1 fruit fly cellular context compared by ENCODE assay signal in the genomic region with DNA sequence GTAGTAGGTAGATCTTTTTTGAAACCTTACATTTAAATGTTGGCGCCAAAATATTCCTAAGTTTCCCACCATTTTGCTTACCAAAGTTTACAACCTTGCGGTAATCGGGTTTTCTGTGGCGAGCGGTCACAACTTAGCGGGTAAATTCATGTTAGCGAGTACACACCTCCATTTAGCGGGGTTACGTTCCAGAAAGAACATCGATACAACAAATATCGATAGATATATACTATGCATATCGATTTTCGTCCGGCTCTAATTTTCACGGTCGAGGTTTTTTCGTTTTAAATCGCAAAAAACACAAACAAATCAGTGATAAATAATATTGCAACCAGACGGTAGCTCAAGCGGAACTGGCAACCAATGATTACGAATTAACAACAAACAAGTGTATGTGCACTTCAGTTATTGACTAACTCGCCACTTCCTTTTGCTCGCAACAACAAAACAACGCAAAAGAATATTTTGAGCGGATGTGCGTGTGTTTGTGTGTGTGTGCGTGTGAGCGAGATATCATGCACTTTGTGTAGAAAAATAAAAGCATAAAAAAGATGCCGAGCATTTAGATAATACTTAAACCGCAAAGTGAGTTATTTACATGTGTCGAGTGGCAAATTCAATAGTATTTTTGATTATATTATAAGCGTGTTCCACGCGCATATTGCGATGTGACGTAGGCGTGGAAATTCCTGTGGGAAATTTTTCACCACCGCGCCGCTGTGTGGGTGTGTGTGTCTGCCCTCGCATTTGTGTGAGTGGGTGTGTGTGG.
TF ChIP-seq lines count a peak whose summit lies in the region.

Gene Lnk, plus strand, starts transcription at position 236 of the 769 bp plus-strand sequence.

TF ChIP-seq in whole organism, embryonic, 481 proteins besides CTCF, POLR2A, EP300 and RAD21 (continued from another document and continues in another):
- TF ChIP-seq wdn (GFP tag; IDR thresholded peaks at IDR 0.05; lab: Robert Waterston, UW), result no peak
- no peak for TF ChIP-seq Rx (GFP tag; IDR thresholded peaks at IDR 0.05; lab: Robert Waterston, UW)
- TF ChIP-seq Kr (GFP tag; optimal IDR thresholded peaks at IDR 0.05; lab: Kevin White, UChicago), result no peak
- TF ChIP-seq onecut (GFP tag; IDR thresholded peaks at IDR 0.05; lab: Robert Waterston, UW), result no peak
- TF ChIP-seq Atf6 (GFP tag; IDR thresholded peaks at IDR 0.05; lab: Robert Waterston, UW), result peak; percentile 27; the same call in 1 of the 2 replicates
- no peak for TF ChIP-seq zfh2 (GFP tag; optimal IDR thresholded peaks at IDR 0.05; lab: Kevin White, UChicago)
- no peak for TF ChIP-seq CG10654 (GFP tag; optimal IDR thresholded peaks at IDR 0.05; lab: Kevin White, UChicago)
- TF ChIP-seq CG13775 (GFP tag; optimal IDR thresholded peaks at IDR 0.05; lab: Kevin White, UChicago), result no peak
- TF ChIP-seq CG9727 (GFP tag; optimal IDR thresholded peaks at IDR 0.05; lab: Kevin White, UChicago), result peak; percentile 4
- peak; percentile 0 for TF ChIP-seq HLH54F (GFP tag; optimal IDR thresholded peaks at IDR 0.05; lab: Kevin White, UChicago)
- no peak for TF ChIP-seq grn (GFP tag; optimal IDR thresholded peaks at IDR 0.05; lab: Kevin White, UChicago)
- TF ChIP-seq tx (GFP tag; optimal IDR thresholded peaks at IDR 0.05; lab: Kevin White, UChicago), result no peak
- no peak for TF ChIP-seq CG11560 (tag; IDR thresholded peaks at IDR 0.05; lab: Robert Waterston, UW)
- peak; percentile 20 for TF ChIP-seq CG13296 (GFP tag; optimal IDR thresholded peaks at IDR 0.05; lab: Kevin White, UChicago)
- TF ChIP-seq zen (tag; optimal IDR thresholded peaks at IDR 0.05; lab: Kevin White, UChicago), result peak; percentile 30
- TF ChIP-seq E2f1 (GFP tag; IDR thresholded peaks at IDR 0.05; lab: Robert Waterston, UW), result no peak
- TF ChIP-seq tgo (GFP tag; IDR thresholded peaks at IDR 0.05; lab: Robert Waterston, UW), result no peak
- no peak for TF ChIP-seq croc (GFP tag; conservative IDR thresholded peaks at IDR 0.05; lab: Robert Waterston, UW)
- TF ChIP-seq CG2120 (GFP tag; optimal IDR thresholded peaks at IDR 0.05; lab: Kevin White, UChicago), result peak; percentile 53
- no peak for TF ChIP-seq tll (GFP tag; optimal IDR thresholded peaks at IDR 0.05; lab: Kevin White, UChicago)
- TF ChIP-seq CG15514 (GFP tag; optimal IDR thresholded peaks at IDR 0.05; lab: Kevin White, UChicago), result peak; percentile 76
- TF ChIP-seq ham (GFP tag; IDR thresholded peaks at IDR 0.05; lab: Robert Waterston, UW), result no peak
- no peak for TF ChIP-seq ranshi (GFP tag; IDR thresholded peaks at IDR 0.05; lab: Robert Waterston, UW)
- TF ChIP-seq kni (GFP tag; optimal IDR thresholded peaks at IDR 0.05; lab: Kevin White, UChicago), result peak; percentile 45
- peak; percentile 9 for TF ChIP-seq CG7271 (tag; optimal IDR thresholded peaks at IDR 0.05; lab: Kevin White, UChicago)
- no peak for TF ChIP-seq sob (GFP tag; IDR thresholded peaks at IDR 0.05; lab: Robert Waterston, UW)
- no peak for TF ChIP-seq danr (GFP tag; IDR thresholded peaks at IDR 0.05; lab: Robert Waterston, UW)
- TF ChIP-seq CG9609 (GFP tag; optimal IDR thresholded peaks at IDR 0.05; lab: Kevin White, UChicago), result peak; percentile 21
- TF ChIP-seq abd-A (tag; optimal IDR thresholded peaks at IDR 0.05; lab: Kevin White, UChicago), result no peak
- no peak for TF ChIP-seq Abd-B (GFP tag; optimal IDR thresholded peaks at IDR 0.05; lab: Kevin White, UChicago)
- TF ChIP-seq lmd (GFP tag; IDR thresholded peaks at IDR 0.05; lab: Robert Waterston, UW), result no peak
- TF ChIP-seq C15 (GFP tag; IDR thresholded peaks at IDR 0.05; lab: Robert Waterston, UW), result no peak
- no peak for TF ChIP-seq CG6813 (GFP tag; optimal IDR thresholded peaks at IDR 0.05; lab: Kevin White, UChicago)
- TF ChIP-seq CG6654 (GFP tag; optimal IDR thresholded peaks at IDR 0.05; lab: Kevin White, UChicago), result no peak
- TF ChIP-seq CG10565 (GFP tag; optimal IDR thresholded peaks at IDR 0.05; lab: Kevin White, UChicago), result no peak
- peak; percentile 77 for TF ChIP-seq CG13624 (GFP tag; optimal IDR thresholded peaks at IDR 0.05; lab: Kevin White, UChicago)
- TF ChIP-seq Ada2b (GFP tag; IDR thresholded peaks at IDR 0.05; lab: Robert Waterston, UW), result no peak
- TF ChIP-seq al (GFP tag; IDR thresholded peaks at IDR 0.05; lab: Robert Waterston, UW), result no peak
- peak; percentile 98 for TF ChIP-seq cg (GFP tag; optimal IDR thresholded peaks at IDR 0.05; lab: Kevin White, UChicago)
- no peak for TF ChIP-seq stc (GFP tag; IDR thresholded peaks at IDR 0.05; lab: Robert Waterston, UW)
- no peak for TF ChIP-seq BtbVII (GFP tag; optimal IDR thresholded peaks at IDR 0.05; lab: Kevin White, UChicago)
- no peak for TF ChIP-seq Dad (GFP tag; optimal IDR thresholded peaks at IDR 0.05; lab: Kevin White, UChicago)
- TF ChIP-seq fru (optimal IDR thresholded peaks at IDR 0.05; lab: Kevin White, UChicago), result no peak
- peak; percentile 29 for TF ChIP-seq CG33213 (GFP tag; optimal IDR thresholded peaks at IDR 0.05; lab: Kevin White, UChicago)
- peak; percentile 8; the same call in 1 of the 2 replicates for TF ChIP-seq CG8765 (GFP tag; IDR thresholded peaks at IDR 0.05; lab: Robert Waterston, UW)
- TF ChIP-seq psq (GFP tag; optimal IDR thresholded peaks at IDR 0.05; lab: Kevin White, UChicago), result no peak
- TF ChIP-seq eve (GFP tag; optimal IDR thresholded peaks at IDR 0.05; lab: Kevin White, UChicago), result no peak
- peak; percentile 82 for TF ChIP-seq CG34224 (GFP tag; IDR thresholded peaks at IDR 0.05; lab: Robert Waterston, UW; ENCODE audit: partially characterized antibody)
- TF ChIP-seq Lhr (GFP tag; optimal IDR thresholded peaks at IDR 0.05; lab: Kevin White, UChicago), result peak; percentile 89
- TF ChIP-seq H2.0 (GFP tag; IDR thresholded peaks at IDR 0.05; lab: Robert Waterston, UW), result no peak; the same call in 1 of the 2 replicates
- TF ChIP-seq corto (GFP tag; optimal IDR thresholded peaks at IDR 0.05; lab: Kevin White, UChicago), result no peak
- TF ChIP-seq HmgD (GFP tag; optimal IDR thresholded peaks at IDR 0.05; lab: Kevin White, UChicago), result peak; percentile 37
- no peak for TF ChIP-seq pnt (GFP tag; optimal IDR thresholded peaks at IDR 0.05; lab: Kevin White, UChicago)
- TF ChIP-seq CG12104 (GFP tag; optimal IDR thresholded peaks at IDR 0.05; lab: Kevin White, UChicago), result no peak
- no peak for TF ChIP-seq tup (GFP tag; optimal IDR thresholded peaks at IDR 0.05; lab: Kevin White, UChicago)
- TF ChIP-seq eyg (GFP tag; optimal IDR thresholded peaks at IDR 0.05; lab: Kevin White, UChicago), result no peak
- TF ChIP-seq CG2889 (GFP tag; IDR thresholded peaks at IDR 0.05; lab: Robert Waterston, UW), result no peak
- no peak for TF ChIP-seq repo (GFP tag; optimal IDR thresholded peaks at IDR 0.05; lab: Kevin White, UChicago)
- no peak for TF ChIP-seq CG3726 (GFP tag; IDR thresholded peaks at IDR 0.05; lab: Robert Waterston, UW)
- TF ChIP-seq CG4360 (GFP tag; IDR thresholded peaks at IDR 0.05; lab: Robert Waterston, UW), result peak; percentile 34; the same call in 1 of the 2 replicates
- no peak for TF ChIP-seq bcd (GFP tag; optimal IDR thresholded peaks at IDR 0.05; lab: Kevin White, UChicago)
- peak; percentile 75 for TF ChIP-seq HLH4C (GFP tag; IDR thresholded peaks at IDR 0.05; lab: Robert Waterston, UW; ENCODE audit: partially characterized antibody)
- TF ChIP-seq CG7372 (GFP tag; IDR thresholded peaks at IDR 0.05; lab: Robert Waterston, UW), result no peak
- no peak for TF ChIP-seq Asciz (GFP tag; optimal IDR thresholded peaks at IDR 0.05; lab: Kevin White, UChicago)
- no peak for TF ChIP-seq sc (optimal IDR thresholded peaks at IDR 0.05; lab: Kevin White, UChicago)
- no peak for TF ChIP-seq sc (GFP tag; optimal IDR thresholded peaks at IDR 0.05; lab: Kevin White, UChicago)
- TF ChIP-seq CG10267 (tag; optimal IDR thresholded peaks at IDR 0.05; lab: Kevin White, UChicago), result peak; percentile 49
- peak; percentile 73 for TF ChIP-seq CG12659 (GFP tag; optimal IDR thresholded peaks at IDR 0.05; lab: Kevin White, UChicago)
- no peak for TF ChIP-seq CG32532 (GFP tag; IDR thresholded peaks at IDR 0.05; lab: Robert Waterston, UW)
- no peak for TF ChIP-seq CG17385 (GFP tag; optimal IDR thresholded peaks at IDR 0.05; lab: Kevin White, UChicago)
- TF ChIP-seq Dip2 (GFP tag; IDR thresholded peaks at IDR 0.05; lab: Robert Waterston, UW), result no peak
- peak; percentile 92 for TF ChIP-seq hbn (GFP tag; IDR thresholded peaks at IDR 0.05; lab: Robert Waterston, UW; ENCODE audit: partially characterized antibody)
- no peak for TF ChIP-seq CG4424 (GFP tag; optimal IDR thresholded peaks at IDR 0.05; lab: Kevin White, UChicago)
- TF ChIP-seq CG15696 (tag; optimal IDR thresholded peaks at IDR 0.05; lab: Kevin White, UChicago), result no peak
- no peak for TF ChIP-seq pfk (GFP tag; optimal IDR thresholded peaks at IDR 0.05; lab: Kevin White, UChicago)
- no peak for TF ChIP-seq gce (GFP tag; IDR thresholded peaks at IDR 0.05; lab: Robert Waterston, UW)
- TF ChIP-seq sim (GFP tag; IDR thresholded peaks at IDR 0.05; lab: Robert Waterston, UW), result no peak
- TF ChIP-seq CG10209 (GFP tag; optimal IDR thresholded peaks at IDR 0.05; lab: Kevin White, UChicago), result no peak
- TF ChIP-seq CG12236 (GFP tag; optimal IDR thresholded peaks at IDR 0.05; lab: Kevin White, UChicago), result no peak
- no peak for TF ChIP-seq Gsc (GFP tag; IDR thresholded peaks at IDR 0.05; lab: Robert Waterston, UW)
- TF ChIP-seq CG15479 (GFP tag; optimal IDR thresholded peaks at IDR 0.05; lab: Kevin White, UChicago), result peak; percentile 17
- no peak for TF ChIP-seq dmrt11E (tag; optimal IDR thresholded peaks at IDR 0.05; lab: Kevin White, UChicago)
- TF ChIP-seq Gug (GFP tag; IDR thresholded peaks at IDR 0.05; lab: Robert Waterston, UW), result no peak
- TF ChIP-seq CG10431 (GFP tag; optimal IDR thresholded peaks at IDR 0.05; lab: Kevin White, UChicago), result no peak
- TF ChIP-seq ab (GFP tag; optimal IDR thresholded peaks at IDR 0.05; lab: Kevin White, UChicago), result no peak
- TF ChIP-seq peb (GFP tag; IDR thresholded peaks at IDR 0.05; lab: Robert Waterston, UW), result no peak
- peak; percentile 68 for TF ChIP-seq nerfin-2 (GFP tag; IDR thresholded peaks at IDR 0.05; lab: Robert Waterston, UW; ENCODE audit: partially characterized antibody)
- peak; percentile 97 for TF ChIP-seq amos (GFP tag; IDR thresholded peaks at IDR 0.05; lab: Robert Waterston, UW; ENCODE audit: partially characterized antibody)
- peak; percentile 18 for TF ChIP-seq CG17912 (GFP tag; optimal IDR thresholded peaks at IDR 0.05; lab: Kevin White, UChicago)
- TF ChIP-seq ash1 (GFP tag; optimal IDR thresholded peaks at IDR 0.05; lab: Kevin White, UChicago), result no peak
- peak; percentile 81 for TF ChIP-seq tna (GFP tag; IDR thresholded peaks at IDR 0.05; lab: Robert Waterston, UW; ENCODE audit: partially characterized antibody)
- no peak for TF ChIP-seq tap (tag; optimal IDR thresholded peaks at IDR 0.05; lab: Kevin White, UChicago)
- no peak for TF ChIP-seq wor (GFP tag; IDR thresholded peaks at IDR 0.05; lab: Robert Waterston, UW)
- peak in 1 of 2 experiments; percentile 71 for TF ChIP-seq insv (GFP tag; optimal IDR thresholded peaks at IDR 0.05; lab: Kevin White, UChicago)
- TF ChIP-seq nom (GFP tag; optimal IDR thresholded peaks at IDR 0.05; lab: Kevin White, UChicago), result peak; percentile 76
- no peak for TF ChIP-seq Atf3 (GFP tag; optimal IDR thresholded peaks at IDR 0.05; lab: Kevin White, UChicago)
- no peak for TF ChIP-seq Bteb2 (GFP tag; optimal IDR thresholded peaks at IDR 0.05; lab: Kevin White, UChicago)
- TF ChIP-seq ssp (GFP tag; IDR thresholded peaks at IDR 0.05; lab: Robert Waterston, UW), result no peak
- no peak for TF ChIP-seq ac (GFP tag; optimal IDR thresholded peaks at IDR 0.05; lab: Kevin White, UChicago)
- TF ChIP-seq CG4730 (GFP tag; IDR thresholded peaks at IDR 0.05; lab: Robert Waterston, UW), result no peak
- TF ChIP-seq run (tag; optimal IDR thresholded peaks at IDR 0.05; lab: Kevin White, UChicago), result no peak
- TF ChIP-seq CG14441 (GFP tag; IDR thresholded peaks at IDR 0.05; lab: Robert Waterston, UW), result no peak
- TF ChIP-seq esg (GFP tag; conservative IDR thresholded peaks at IDR 0.05; lab: Robert Waterston, UW), result no peak
- TF ChIP-seq CHES-1-like (GFP tag; optimal IDR thresholded peaks at IDR 0.05; lab: Kevin White, UChicago), result peak; percentile 15
- no peak for TF ChIP-seq CG8359 (GFP tag; optimal IDR thresholded peaks at IDR 0.05; lab: Kevin White, UChicago; ENCODE audit: borderline replicate concordance)
- TF ChIP-seq CG3065 (GFP tag; optimal IDR thresholded peaks at IDR 0.05; lab: Kevin White, UChicago), result no peak
- peak; percentile 80 for TF ChIP-seq Doc3 (GFP tag; IDR thresholded peaks at IDR 0.05; lab: Robert Waterston, UW; ENCODE audit: partially characterized antibody)
- TF ChIP-seq Dbx (GFP tag; IDR thresholded peaks at IDR 0.05; lab: Robert Waterston, UW), result no peak
- no peak for TF ChIP-seq lab (GFP tag; optimal IDR thresholded peaks at IDR 0.05; lab: Kevin White, UChicago)
- no peak for TF ChIP-seq Spps (tag; optimal IDR thresholded peaks at IDR 0.05; lab: Kevin White, UChicago)
- no peak for TF ChIP-seq en (GFP tag; optimal IDR thresholded peaks at IDR 0.05; lab: Kevin White, UChicago)
- no peak for TF ChIP-seq crp (GFP tag; optimal IDR thresholded peaks at IDR 0.05; lab: Kevin White, UChicago)
- TF ChIP-seq ato (GFP tag; IDR thresholded peaks at IDR 0.05; lab: Robert Waterston, UW; ENCODE audit: partially characterized antibody), result peak; percentile 88
- TF ChIP-seq Mrtf (GFP tag; IDR thresholded peaks at IDR 0.05; lab: Robert Waterston, UW), result no peak
- TF ChIP-seq CG6254 (GFP tag; optimal IDR thresholded peaks at IDR 0.05; lab: Kevin White, UChicago), result no peak
- peak; percentile 98 for TF ChIP-seq E2f2 (GFP tag; IDR thresholded peaks at IDR 0.05; lab: Robert Waterston, UW)
- no peak for TF ChIP-seq ewg (GFP tag; optimal IDR thresholded peaks at IDR 0.05; lab: Kevin White, UChicago)
- no peak for TF ChIP-seq CG11247 (GFP tag; IDR thresholded peaks at IDR 0.05; lab: Robert Waterston, UW)
- TF ChIP-seq CG17802 (tag; optimal IDR thresholded peaks at IDR 0.05; lab: Kevin White, UChicago), result no peak
- no peak for TF ChIP-seq sisA (GFP tag; IDR thresholded peaks at IDR 0.05; lab: Robert Waterston, UW)
- TF ChIP-seq CG18011 (GFP tag; optimal IDR thresholded peaks at IDR 0.05; lab: Kevin White, UChicago), result no peak
- peak; percentile 32 for TF ChIP-seq Max (GFP tag; optimal IDR thresholded peaks at IDR 0.05; lab: Kevin White, UChicago)
- TF ChIP-seq Deaf1 (tag; optimal IDR thresholded peaks at IDR 0.05; lab: Kevin White, UChicago), result no peak
- TF ChIP-seq CG4404 (GFP tag; IDR thresholded peaks at IDR 0.05; lab: Robert Waterston, UW), result no peak
- no peak for TF ChIP-seq Side (GFP tag; optimal IDR thresholded peaks at IDR 0.05; lab: Kevin White, UChicago)
- no peak for TF ChIP-seq CG12219 (GFP tag; optimal IDR thresholded peaks at IDR 0.05; lab: Kevin White, UChicago)
- no peak for TF ChIP-seq ind (GFP tag; optimal IDR thresholded peaks at IDR 0.05; lab: Kevin White, UChicago)
- no peak for TF ChIP-seq usp (GFP tag; optimal IDR thresholded peaks at IDR 0.05; lab: Kevin White, UChicago)
